Worm (Caenorhabditis elegans): ENCODE data around the gene F46B3.8.

The F46B3.8 gene

DNA sequence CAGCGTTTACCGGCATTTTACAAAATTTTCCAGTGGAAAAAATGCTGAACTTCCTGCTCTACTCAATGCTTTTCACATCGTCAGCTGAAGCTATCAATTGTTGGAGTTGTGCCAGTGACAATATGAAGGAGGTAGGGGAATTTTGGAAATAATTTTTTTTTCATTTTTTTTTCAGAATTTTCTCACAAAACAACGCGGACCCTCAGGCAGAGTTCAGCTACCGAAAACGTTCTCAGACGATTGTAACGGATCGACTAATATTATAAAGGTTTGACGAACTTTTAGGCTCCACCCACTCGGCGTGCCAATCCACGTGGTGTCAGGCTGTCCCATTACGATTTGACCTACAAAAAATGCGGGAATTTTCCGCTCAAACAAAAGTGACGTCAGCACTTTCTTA is 43.4 kb downstream of the F46B3.8 start, which contains the start of gene F26F2.8:
F26F2.8 (plus strand) TSS at position 13 of the 400 bp plus-strand sequence.
- no peak for TF ChIP-seq C08G9.2 (tag; optimal IDR thresholded peaks at IDR 0.05)
- no peak for TF ChIP-seq ceh-31 (tag; optimal IDR thresholded peaks at IDR 0.05)
- no peak for TF ChIP-seq nhr-232 (tag; optimal IDR thresholded peaks at IDR 0.05)
- TF ChIP-seq hlh-13 (GFP tag; optimal IDR thresholded peaks at IDR 0.05) = no peak

DNA sequence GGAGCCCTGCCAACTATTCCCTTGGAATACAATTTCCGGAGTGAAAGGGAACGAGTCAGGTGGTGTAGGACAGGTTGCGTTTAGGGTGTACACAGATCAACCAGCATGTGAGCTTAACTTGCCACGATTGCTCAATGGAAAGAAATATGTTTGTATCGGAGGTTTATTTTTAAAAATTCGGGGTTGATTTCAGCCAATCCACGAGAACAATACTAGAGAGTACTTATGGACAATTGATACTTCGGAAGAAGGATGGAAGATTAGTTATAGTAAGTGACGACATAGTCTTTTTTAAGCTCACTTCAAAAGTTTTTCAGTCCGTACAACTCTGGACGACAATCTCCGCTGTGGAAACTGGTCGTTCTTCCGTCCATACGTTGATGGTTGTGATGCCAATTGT is 48.1 kb downstream of the F46B3.8 start:
- no peak for TF ChIP-seq unc-55 (GFP tag; optimal IDR thresholded peaks at IDR 0.05)
- TF ChIP-seq fkh-6 (tag; optimal IDR thresholded peaks at IDR 0.05) = no peak
- TF ChIP-seq unc-3 (GFP tag; conservative IDR thresholded peaks at IDR 0.05) = no peak
- no peak for TF ChIP-seq unc-3 (tag; optimal IDR thresholded peaks at IDR 0.05)
- no peak for TF ChIP-seq dve-1 (tag; optimal IDR thresholded peaks at IDR 0.05)

DNA sequence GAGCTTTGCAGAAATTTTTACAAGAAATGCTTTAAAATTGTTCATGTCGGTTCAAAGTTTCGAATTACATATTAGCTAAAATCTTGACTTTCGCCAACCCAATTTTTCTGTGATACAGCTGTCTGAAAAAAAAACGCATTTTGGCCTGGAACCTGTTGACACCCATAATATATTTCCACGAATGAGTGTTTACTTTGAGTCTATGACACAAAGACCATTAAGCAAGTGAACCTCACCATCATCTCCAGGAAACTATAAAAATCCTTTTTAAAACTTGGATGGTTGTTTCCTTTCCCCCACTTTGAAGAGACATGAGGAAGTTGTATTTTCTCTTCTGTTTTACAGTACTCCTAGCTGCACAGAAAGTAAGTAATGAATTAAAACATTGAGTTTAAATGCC is 48.6 kb downstream of the F46B3.8 start, which contains the start of gene clec-263:
clec-263 (plus strand) TSS at position 301 of the 400 bp plus-strand sequence.
- TF ChIP-seq ceh-19 (GFP tag; optimal IDR thresholded peaks at IDR 0.05) = no peak

DNA sequence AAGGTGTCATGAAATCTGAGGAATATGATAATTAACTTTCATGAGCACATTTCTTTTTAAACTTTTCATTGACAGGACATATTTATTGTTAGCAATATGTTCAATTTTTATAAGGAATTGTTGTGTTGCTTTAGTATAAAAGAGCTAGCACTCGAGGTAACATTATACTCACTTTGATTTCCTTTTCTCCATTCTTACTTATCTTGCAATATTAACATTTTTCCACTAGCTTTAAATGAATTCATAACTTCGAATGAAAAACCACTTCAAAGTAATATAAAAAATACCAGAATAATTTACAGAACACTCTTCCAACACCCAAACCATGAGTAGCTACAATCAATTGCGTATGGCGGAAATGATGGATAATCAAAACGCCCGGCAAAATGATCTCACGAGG is 49.6 kb downstream of the F46B3.8 start, which contains the start of gene F26F2.5:
F26F2.5 (plus strand) TSS at position 301 of the 400 bp plus-strand sequence.
- TF ChIP-seq Y22D7AL.16 (tag; optimal IDR thresholded peaks at IDR 0.05) (no peak), fkh-10 (GFP tag; optimal IDR thresholded peaks at IDR 0.05) (no peak)
